Worm (Caenorhabditis elegans) whole organism, young adult: ENCODE results near the gene ttr-57.

Experiments used
- ceh-58 ChIP-seq: fragments of 200-800 bp; sonication (Bioruptor generic); IDR thresholded peaks from 2 replicates; pipeline ENCODE4 v1.3.6; 2022; ENCODE audit warnings: missing genetic modification characterization, missing compliant biosample characterization
- nhr-179 ChIP-seq: sonication (generic microtip); optimal IDR thresholded peaks from 2 replicates; lab custom pipeline; 2016; ENCODE audit warnings: mild to moderate bottlenecking, missing genetic modification characterization, missing compliant biosample characterization
- snpc-4 ChIP-seq, 5 experiments: fragments of 150-350 bp in 1 of 5; sonication (generic microtip) in 4 of 5; optimal IDR thresholded peaks; 2 replicates each; lab custom pipeline; 2014 to 2018; ENCODE audit warnings: missing genetic modification characterization in 5 of 5, missing biosample characterization in 3 of 5, antibody characterized with exemption in 2 of 5, mild to moderate bottlenecking in 2 of 5, missing compliant biosample characterization in 2 of 5, missing genotype in 2 of 5, moderate library complexity in 2 of 5, missing genetic modification reagents in 1 of 5
- somi-1 ChIP-seq: fragments of 200-800 bp; sonication (Bioruptor generic); optimal IDR thresholded peaks from 2 replicates; lab custom pipeline; 2018; ENCODE audit warnings: mild to moderate bottlenecking, missing genetic modification characterization, missing compliant biosample characterization
- unc-62 ChIP-seq: fragments of 150-350 bp; optimal IDR thresholded peaks from 2 replicates; lab custom pipeline; 2014; ENCODE audit warnings: missing biosample characterization, missing genetic modification reagents, missing genetic modification characterization

- TF ChIP-seq nhr-179 (tag; lab: Kevin White, UChicago) (no peak), unc-62 (no peak), snpc-4 (GFP tag; optimal IDR thresholded peaks at IDR 0.05; lab: Kevin White, UChicago) (no peak), snpc-4 (tag; optimal IDR thresholded peaks at IDR 0.05; lab: Kevin White, UChicago) (no peak), somi-1 (GFP tag; lab: Kevin White, UChicago) (no peak), ceh-58 (GFP tag; lab: Robert Waterston, UW) (no peak)
These were observed 40.6 kb downstream of the ttr-57 start for ce11 chrV:20645479-20645878.
